Fruit fly (Drosophila melanogaster): ENCODE data around the gene CG9839.
A peak's percentile ranks its signal among the peaks of the same experiment; 100 is the strongest.

CG9839 gene

dm6 chr3R:8812342-8812966, 6.9 kb upstream of the CG9839 start:
- peak; percentile 92 for TF ChIP-seq CG32121 (GFP tag; IDR thresholded peaks at IDR 0.05)
- TF ChIP-seq CG8301 (tag; optimal IDR thresholded peaks at IDR 0.05) = peak; percentile 90
- peak; percentile 70 for TF ChIP-seq CG34367 (tag; optimal IDR thresholded peaks at IDR 0.05)
- TF ChIP-seq Pif1B (GFP tag; optimal IDR thresholded peaks at IDR 0.05) = peak; percentile 87
- peak; percentile 57 for TF ChIP-seq gl (tag; optimal IDR thresholded peaks at IDR 0.05)
- TF ChIP-seq CG17806 (tag; optimal IDR thresholded peaks at IDR 0.05) = peak; percentile 82
- peak; percentile 81 for TF ChIP-seq Pif1A (GFP tag; optimal IDR thresholded peaks at IDR 0.05)
- TF ChIP-seq CG14655 (GFP tag; optimal IDR thresholded peaks at IDR 0.05) = peak; percentile 80
- TF ChIP-seq CG4496 (GFP tag; IDR thresholded peaks at IDR 0.05) = peak; percentile 96
- TF ChIP-seq CG15710 (tag; optimal IDR thresholded peaks at IDR 0.05) = peak; percentile 83
- TF ChIP-seq rn (GFP tag; IDR thresholded peaks at IDR 0.05) = peak; percentile 89
- peak; percentile 61 for TF ChIP-seq D1 (tag; optimal IDR thresholded peaks at IDR 0.05)
- peak; percentile 93 for TF ChIP-seq Ets98B (GFP tag; IDR thresholded peaks at IDR 0.05)
- 0 out of 2 replicates have a peak, but pooled peaks have one; percentile 31 for TF ChIP-seq CG10348 (GFP tag; IDR thresholded peaks at IDR 0.05)
- peak; percentile 83 for TF ChIP-seq CG8159 (tag; optimal IDR thresholded peaks at IDR 0.05)
- TF ChIP-seq CG9948 (tag; optimal IDR thresholded peaks at IDR 0.05) = peak; percentile 63
- peak; percentile 44 for TF ChIP-seq Snoo (tag; optimal IDR thresholded peaks at IDR 0.05)
- peak; percentile 94; the same call in 2 of the 3 replicates for TF ChIP-seq fd96Ca (GFP tag; IDR thresholded peaks at IDR 0.05)
- TF ChIP-seq CG12605 (GFP tag; IDR thresholded peaks at IDR 0.05) = peak; percentile 87
- TF ChIP-seq EcR (GFP tag; optimal IDR thresholded peaks at IDR 0.05) = peak; percentile 54
- peak; percentile 14 for TF ChIP-seq CG13204 (GFP tag; optimal IDR thresholded peaks at IDR 0.05)

- TF ChIP-seq rn (GFP tag; IDR thresholded peaks at IDR 0.05) (peak; percentile 98), CG9948 (tag; optimal IDR thresholded peaks at IDR 0.05) (peak; percentile 99), CG17806 (tag; optimal IDR thresholded peaks at IDR 0.05) (peak; percentile 99), CG8301 (tag; optimal IDR thresholded peaks at IDR 0.05) (peak; percentile 99), Pif1B (GFP tag; optimal IDR thresholded peaks at IDR 0.05) (peak; percentile 99), CG14655 (GFP tag; optimal IDR thresholded peaks at IDR 0.05) (peak; percentile 99), CG4496 (GFP tag; IDR thresholded peaks at IDR 0.05) (peak; percentile 99), CG12605 (GFP tag; IDR thresholded peaks at IDR 0.05) (peak; percentile 98), Ets98B (GFP tag; IDR thresholded peaks at IDR 0.05) (peak; percentile 99), CG8159 (tag; optimal IDR thresholded peaks at IDR 0.05) (peak; percentile 99), CG15710 (tag; optimal IDR thresholded peaks at IDR 0.05) (peak; percentile 99), CG10348 (GFP tag; IDR thresholded peaks at IDR 0.05) (peak; percentile 98), CG34367 (tag; optimal IDR thresholded peaks at IDR 0.05) (peak; percentile 99), gl (tag; optimal IDR thresholded peaks at IDR 0.05) (peak; percentile 96), Pif1A (GFP tag; optimal IDR thresholded peaks at IDR 0.05) (peak; percentile 99), CG13204 (GFP tag; optimal IDR thresholded peaks at IDR 0.05) (peak; percentile 95), EcR (GFP tag; optimal IDR thresholded peaks at IDR 0.05) (peak; percentile 85), Snoo (tag; optimal IDR thresholded peaks at IDR 0.05) (peak; percentile 96), CG32121 (GFP tag; IDR thresholded peaks at IDR 0.05) (peak; percentile 99), D1 (tag; optimal IDR thresholded peaks at IDR 0.05) (peak; percentile 98), fd96Ca (GFP tag; IDR thresholded peaks at IDR 0.05) (peak; percentile 99)
Observed at dm6 chr3R:8811323-8811936, 5.8 kb upstream of the CG9839 start.

- TF ChIP-seq CG4496 (GFP tag; IDR thresholded peaks at IDR 0.05) = peak; percentile 20
- no peak for TF ChIP-seq CG10348 (GFP tag; IDR thresholded peaks at IDR 0.05)
- TF ChIP-seq rn (GFP tag; IDR thresholded peaks at IDR 0.05) = peak; percentile 39; the same call in 1 of the 2 replicates
- TF ChIP-seq CG32121 (GFP tag; IDR thresholded peaks at IDR 0.05) = peak; percentile 46
- 0 out of 3 replicates have a peak, but pooled peaks have one; percentile 26 for TF ChIP-seq fd96Ca (GFP tag; IDR thresholded peaks at IDR 0.05)
- TF ChIP-seq EcR (GFP tag; optimal IDR thresholded peaks at IDR 0.05) = peak; percentile 15
- TF ChIP-seq CG15710 (tag; optimal IDR thresholded peaks at IDR 0.05) = peak; percentile 41
- no peak for TF ChIP-seq CG8301 (tag; optimal IDR thresholded peaks at IDR 0.05)
- peak; percentile 7 for TF ChIP-seq CG34367 (tag; optimal IDR thresholded peaks at IDR 0.05)
- TF ChIP-seq Snoo (tag; optimal IDR thresholded peaks at IDR 0.05) = no peak
- peak; percentile 28 for TF ChIP-seq CG13204 (GFP tag; optimal IDR thresholded peaks at IDR 0.05)
- TF ChIP-seq CG8159 (tag; optimal IDR thresholded peaks at IDR 0.05) = peak; percentile 32
- peak; percentile 85 for TF ChIP-seq CG14655 (GFP tag; optimal IDR thresholded peaks at IDR 0.05)
- peak; percentile 36; the same call in 1 of the 2 replicates for TF ChIP-seq CG12605 (GFP tag; IDR thresholded peaks at IDR 0.05)
- TF ChIP-seq gl (tag; optimal IDR thresholded peaks at IDR 0.05) = peak; percentile 23
- peak; percentile 87 for TF ChIP-seq CG9948 (tag; optimal IDR thresholded peaks at IDR 0.05)
- peak; percentile 72 for TF ChIP-seq Pif1A (GFP tag; optimal IDR thresholded peaks at IDR 0.05)
- peak; percentile 85 for TF ChIP-seq D1 (tag; optimal IDR thresholded peaks at IDR 0.05)
- peak; percentile 85 for TF ChIP-seq CG17806 (tag; optimal IDR thresholded peaks at IDR 0.05)
- TF ChIP-seq Pif1B (GFP tag; optimal IDR thresholded peaks at IDR 0.05) = peak; percentile 15
- peak; percentile 54 for TF ChIP-seq Ets98B (GFP tag; IDR thresholded peaks at IDR 0.05)
Observed at dm6 chr3R:8810397-8811184, 5.0 kb upstream of the CG9839 start.

- TF ChIP-seq CG17806 (tag; optimal IDR thresholded peaks at IDR 0.05) = no peak
- no peak for TF ChIP-seq Ets98B (GFP tag; IDR thresholded peaks at IDR 0.05)
- TF ChIP-seq EcR (GFP tag; optimal IDR thresholded peaks at IDR 0.05) = peak; percentile 79
- no peak for TF ChIP-seq Snoo (tag; optimal IDR thresholded peaks at IDR 0.05)
- no peak for TF ChIP-seq Pif1B (GFP tag; optimal IDR thresholded peaks at IDR 0.05)
- no peak for TF ChIP-seq CG34367 (tag; optimal IDR thresholded peaks at IDR 0.05)
Observed at dm6 chr3R:8809712-8810111, 4.1 kb upstream of the CG9839 start.

All from whole organism, pupa.